Worm (Caenorhabditis elegans) whole organism, L4 larva: Measurements from ENCODE around the gene hsp-12.6.

ENCODE experiments used
- F37D6.2 ChIP-seq: sonication (generic microtip); optimal IDR thresholded peaks from 2 replicates; lab custom pipeline; 2016; ENCODE audit warnings: mild to moderate bottlenecking, missing genetic modification characterization, missing compliant biosample characterization
- F49E8.2 ChIP-seq: sonication (generic microtip); optimal IDR thresholded peaks from 2 replicates; lab custom pipeline; 2016; ENCODE audit warnings: missing compliant biosample characterization, mild to moderate bottlenecking, missing genetic modification characterization, borderline replicate concordance
- T26A8.4 ChIP-seq: fragments of 200-800 bp; sonication (Bioruptor generic); IDR thresholded peaks from 2 replicates; pipeline ENCODE4 v1.3.6; 2022; ENCODE audit warnings: missing genetic modification characterization, missing compliant biosample characterization
- Y105C5A.15 ChIP-seq: fragments of 200-800 bp; sonication (Bioruptor generic); IDR thresholded peaks from 2 replicates; pipeline ENCODE4 v1.3.6; 2022; ENCODE audit warnings: missing genetic modification characterization, missing compliant biosample characterization
- Y5F2A.4 ChIP-seq: fragments of 200-800 bp; sonication (Bioruptor generic); optimal IDR thresholded peaks from 2 replicates; lab custom pipeline; 2018; ENCODE audit warnings: mild to moderate bottlenecking, missing genetic modification characterization, missing compliant biosample characterization
- Y75B8A.6 ChIP-seq: fragments of 200-800 bp; sonication (Bioruptor generic); IDR thresholded peaks from 2 replicates; pipeline ENCODE4 v1.3.6; 2022; ENCODE audit warnings: missing genetic modification reagents, missing genetic modification characterization, missing compliant biosample characterization
- ZK337.2 ChIP-seq: fragments of 200-800 bp; sonication (Bioruptor generic); IDR thresholded peaks from 2 replicates; pipeline ENCODE4 v1.3.6; 2022; ENCODE audit warnings: missing genetic modification reagents, missing genetic modification characterization, missing compliant biosample characterization
- ZK546.5 ChIP-seq, 2 experiments: sonication (generic microtip); optimal IDR thresholded peaks; 2 replicates each; lab custom pipeline; 2017; ENCODE audit warnings: missing biosample characterization in 2 of 2, missing genetic modification characterization in 2 of 2
- ama-1 ChIP-seq: fragments of 150-350 bp; optimal IDR thresholded peaks from 2 replicates; lab custom pipeline; 2014; ENCODE audit warnings: inconsistent platforms, mixed read lengths
- arid-1 ChIP-seq: fragments of 200-800 bp; sonication (Bioruptor generic); conservative IDR thresholded peaks from 2 replicates; pipeline ENCODE4 v1.3.6; 2022; ENCODE audit warnings: missing genetic modification reagents, missing genetic modification characterization, missing compliant biosample characterization
- attf-4 ChIP-seq: sonication (generic microtip); optimal IDR thresholded peaks from 3 replicates; lab custom pipeline; 2017; ENCODE audit warnings: missing biosample characterization, missing genetic modification characterization
- ceh-20 ChIP-seq: fragments of 200-800 bp; sonication (Bioruptor generic); IDR thresholded peaks from 2 replicates; pipeline ENCODE4 v1.3.6; 2022; ENCODE audit warnings: missing genetic modification reagents, missing genetic modification characterization, missing compliant biosample characterization
- cey-2 ChIP-seq: sonication (generic microtip); optimal IDR thresholded peaks from 3 replicates; lab custom pipeline; 2017; ENCODE audit warnings: missing genetic modification characterization, mild to moderate bottlenecking, missing compliant biosample characterization, antibody characterized with exemption, borderline replicate concordance; ENCODE audit not compliant: insufficient read depth
- daf-12 ChIP-seq: fragments of 150-350 bp; optimal IDR thresholded peaks from 2 replicates; lab custom pipeline; 2014; ENCODE audit warnings: missing biosample characterization, missing genetic modification reagents, missing genetic modification characterization
- daf-16 ChIP-seq, 3 experiments: sonication (generic microtip); optimal IDR thresholded peaks; 2 replicates each; lab custom pipeline; 2016 to 2017; ENCODE audit warnings: missing genetic modification characterization in 3 of 3, missing genetic modification reagents in 3 of 3, mild to moderate bottlenecking in 2 of 3, missing compliant biosample characterization in 2 of 3, missing biosample characterization in 1 of 3, moderate library complexity in 1 of 3
- dmd-9 ChIP-seq: fragments of 200-800 bp; sonication (Bioruptor generic); IDR thresholded peaks from 2 replicates; pipeline ENCODE4 v1.3.6; 2022; ENCODE audit warnings: missing genetic modification reagents, missing genetic modification characterization, missing compliant biosample characterization
- fos-1 ChIP-seq: fragments of 150-350 bp; optimal IDR thresholded peaks from 2 replicates; lab custom pipeline; 2014; ENCODE audit warnings: missing biosample characterization, missing genetic modification characterization
- gei-8 ChIP-seq: fragments of 200-800 bp; sonication (Bioruptor generic); optimal IDR thresholded peaks from 2 replicates; lab custom pipeline; 2018; ENCODE audit warnings: mild to moderate bottlenecking, missing genetic modification characterization, missing compliant biosample characterization
- lim-7 ChIP-seq: fragments of 200-800 bp; sonication (Bioruptor generic); IDR thresholded peaks from 2 replicates; pipeline ENCODE4 v1.3.6; 2022; ENCODE audit warnings: missing genetic modification characterization, missing compliant biosample characterization
- lsy-2 ChIP-seq, 2 experiments: fragments of 150-350 bp in 1 of 2; sonication (generic microtip) in 1 of 2; optimal IDR thresholded peaks; 2 replicates each; lab custom pipeline; 2014 to 2017; ENCODE audit warnings: missing biosample characterization in 2 of 2, missing genetic modification characterization in 2 of 2
- madf-9 ChIP-seq: fragments of 200-800 bp; sonication (Bioruptor generic); conservative IDR thresholded peaks from 2 replicates; pipeline ENCODE4 v1.3.6; 2022; ENCODE audit warnings: missing genetic modification reagents, missing genetic modification characterization, missing compliant biosample characterization
- mdt-29 ChIP-seq: fragments of 200-800 bp; sonication (Bioruptor generic); IDR thresholded peaks from 2 replicates; pipeline ENCODE4 v1.3.6; 2022; ENCODE audit warnings: missing genetic modification reagents, missing genetic modification characterization, missing compliant biosample characterization
- mep-1 ChIP-seq: fragments of 150-350 bp; sonication (generic microtip); optimal IDR thresholded peaks from 3 replicates; lab custom pipeline; 2014; ENCODE audit warnings: missing biosample characterization, missing genetic modification characterization
- mes-2 ChIP-seq: sonication (generic microtip); optimal IDR thresholded peaks from 2 replicates; lab custom pipeline; 2016; ENCODE audit warnings: missing genotype, mild to moderate bottlenecking, missing genetic modification characterization, missing compliant biosample characterization; ENCODE audit not compliant: poor library complexity, severe bottlenecking
- mxl-2 ChIP-seq: fragments of 200-800 bp; sonication (Bioruptor generic); conservative IDR thresholded peaks from 2 replicates; pipeline ENCODE4 v1.3.6; 2022; ENCODE audit warnings: missing genetic modification reagents, missing genetic modification characterization, missing compliant biosample characterization
- nhr-10 ChIP-seq: fragments of 150-350 bp; optimal IDR thresholded peaks from 2 replicates; lab custom pipeline; 2014; ENCODE audit warnings: missing biosample characterization, missing genetic modification characterization
- nhr-28 ChIP-seq: fragments of 150-350 bp; optimal IDR thresholded peaks from 2 replicates; lab custom pipeline; 2014; ENCODE audit warnings: missing biosample characterization, missing genetic modification characterization
- nhr-41 ChIP-seq: fragments of 200-800 bp; sonication (Bioruptor generic); IDR thresholded peaks from 2 replicates; pipeline ENCODE4 v1.3.6; 2022; ENCODE audit warnings: missing genetic modification reagents, missing genetic modification characterization, missing compliant biosample characterization
- nhr-77 ChIP-seq: fragments of 150-350 bp; optimal IDR thresholded peaks from 2 replicates; lab custom pipeline; 2014; ENCODE audit warnings: missing biosample characterization, missing genetic modification characterization
- pqm-1 ChIP-seq: sonication (generic microtip); optimal IDR thresholded peaks from 2 replicates; lab custom pipeline; 2017; ENCODE audit warnings: missing biosample characterization, missing genetic modification characterization
- sdz-12 ChIP-seq: fragments of 200-800 bp; sonication (Bioruptor generic); optimal IDR thresholded peaks from 2 replicates; lab custom pipeline; 2018; ENCODE audit warnings: mild to moderate bottlenecking, missing genetic modification characterization, missing compliant biosample characterization
- set-16 ChIP-seq: fragments of 200-800 bp; sonication (Bioruptor generic); IDR thresholded peaks from 2 replicates; pipeline ENCODE4 v1.3.6; 2022; ENCODE audit warnings: missing genetic modification reagents, missing genetic modification characterization, missing compliant biosample characterization
- vab-7 ChIP-seq: fragments of 200-800 bp; sonication (Bioruptor generic); IDR thresholded peaks from 2 replicates; pipeline ENCODE4 v1.3.6; 2022; ENCODE audit warnings: missing genetic modification reagents, missing genetic modification characterization, missing compliant biosample characterization
- zfp-2 ChIP-seq: sonication (generic microtip); optimal IDR thresholded peaks from 2 replicates; lab custom pipeline; 2016; ENCODE audit warnings: mild to moderate bottlenecking, missing genetic modification characterization, missing compliant biosample characterization
- zfp-3 ChIP-seq: fragments of 200-800 bp; sonication (Bioruptor generic); conservative IDR thresholded peaks from 2 replicates; pipeline ENCODE4 v1.3.6; 2022; ENCODE audit warnings: missing genetic modification reagents, missing genetic modification characterization, missing compliant biosample characterization
- zip-11 ChIP-seq: fragments of 200-800 bp; sonication (Bioruptor generic); IDR thresholded peaks from 2 replicates; pipeline ENCODE4 v1.3.6; 2022; ENCODE audit warnings: missing genetic modification characterization, missing compliant biosample characterization

Gene hsp-12.6

ce11 chrIV:9427959-9428358 is 19.1 kb downstream of the hsp-12.6 start, which contains the start of gene F59B8.1:
TSS of gene F59B8.1 (plus strand) at chrIV:9428259.
- TF ChIP-seq Y105C5A.15 (GFP tag; lab: Robert Waterston, UW) (no peak), vab-7 (no peak), zip-11 (GFP tag; lab: Robert Waterston, UW) (no peak), daf-16 (GFP tag; optimal IDR thresholded peaks at IDR 0.05; lab: Kevin White, UChicago) (no peak), daf-16 (tag; optimal IDR thresholded peaks at IDR 0.05; lab: Kevin White, UChicago) (no peak), Y75B8A.6 (GFP tag; lab: Robert Waterston, UW) (no peak), nhr-28 (tag; lab: Kevin White, UChicago) (no peak), F49E8.2 (tag; lab: Kevin White, UChicago) (no peak)

- TF ChIP-seq mxl-2 (GFP tag; lab: Robert Waterston, UW) (no peak), T26A8.4 (no peak), Y5F2A.4 (no peak), sdz-12 (GFP tag; lab: Kevin White, UChicago) (no peak), lsy-2 (tag; optimal IDR thresholded peaks at IDR 0.05; lab: Kevin White, UChicago) (no peak), cey-2 (tag; lab: Kevin White, UChicago) (no peak), dmd-9 (no peak), zfp-3 (GFP tag; lab: Robert Waterston, UW) (no peak), Y105C5A.15 (GFP tag; lab: Robert Waterston, UW) (no peak), F37D6.2 (tag; lab: Kevin White, UChicago) (no peak), attf-4 (no peak), gei-8 (GFP tag; lab: Kevin White, UChicago) (no peak), nhr-77 (tag; lab: Kevin White, UChicago) (no peak), nhr-10 (tag; lab: Kevin White, UChicago) (no peak)
These were observed 23.9 kb downstream of the hsp-12.6 start, which contains the start of gene srxa-2 for ce11 chrIV:9423095-9423494. TSS of gene srxa-2 (plus strand) at chrIV:9423395.

ce11 chrIV:9422408-9422807 is 24.6 kb downstream of the hsp-12.6 start, which contains the start of gene F56D5.9:
TSS of gene F56D5.9 (minus strand) at chrIV:9422508.
- TF ChIP-seq nhr-41 (GFP tag; lab: Robert Waterston, UW) (no peak), mep-1 (no peak), set-16 (no peak), Y5F2A.4 (no peak), mes-2 (tag; lab: Kevin White, UChicago) (no peak), pqm-1 (tag; lab: Kevin White, UChicago) (no peak), zfp-2 (tag; lab: Kevin White, UChicago) (no peak), fos-1 (tag; lab: Kevin White, UChicago) (no peak), ZK337.2 (no peak), T26A8.4 (no peak), daf-12 (tag; lab: Kevin White, UChicago) (no peak), ZK546.5 (tag; optimal IDR thresholded peaks at IDR 0.05; lab: Kevin White, UChicago) (no peak), ceh-20 (no peak), madf-9 (GFP tag; lab: Robert Waterston, UW) (no peak), ama-1 (lab: Kevin White, UChicago) (no peak), arid-1 (GFP tag; lab: Robert Waterston, UW) (no peak), mdt-29 (GFP tag; lab: Robert Waterston, UW) (no peak)

ce11 chrIV:9410766-9411165 is 36.3 kb downstream of the hsp-12.6 start:
- TF ChIP-seq lim-7 (GFP tag; lab: Robert Waterston, UW) (0 out of 2 replicates have a peak, but pooled peaks have one; percentile 22), set-16 (peak; percentile 59; the same call in 1 of the 2 replicates)
